Fruit fly (Drosophila melanogaster) whole organism, embryonic: ENCODE results near the gene Sk1.

Experiments
- ATbp ChIP-seq: fragments of 200-800 bp; sonication (Bioruptor generic); optimal IDR thresholded peaks from 2 replicates; lab custom pipeline; 2017; ENCODE audit warnings: missing biosample characterization, mild to moderate bottlenecking, missing genetic modification characterization, missing genetic modification reagents
- Adf1 ChIP-seq: fragments of 200-800 bp; sonication (Bioruptor generic); IDR thresholded peaks from 2 replicates; pipeline ENCODE4 v1.3.6; 2022; ENCODE audit warnings: missing biosample characterization, missing genetic modification characterization
- Aef1 ChIP-seq: fragments of 200-800 bp; sonication (Bioruptor generic); IDR thresholded peaks from 3 replicates; pipeline ENCODE4 v1.3.6; 2022; ENCODE audit warnings: missing biosample characterization, missing genetic modification characterization
- Antp ChIP-seq: fragments of 200-800 bp; sonication (Bioruptor generic); optimal IDR thresholded peaks from 3 replicates; lab custom pipeline; 2016; ENCODE audit warnings: missing biosample characterization, missing genetic modification characterization
- CG10147 ChIP-seq: fragments of 200-800 bp; sonication (Bioruptor generic); optimal IDR thresholded peaks from 2 replicates; lab custom pipeline; 2019; ENCODE audit warnings: missing biosample characterization, mild to moderate bottlenecking, missing genetic modification characterization, moderate library complexity
- CG10543 ChIP-seq: fragments of 200-800 bp; sonication (Bioruptor generic); optimal IDR thresholded peaks from 3 replicates; lab custom pipeline; 2017; ENCODE audit warnings: missing biosample characterization, mild to moderate bottlenecking, missing genetic modification characterization, moderate library complexity
- CG11695 ChIP-seq: fragments of 200-800 bp; sonication (Bioruptor generic); IDR thresholded peaks from 3 replicates; pipeline ENCODE4 v1.3.6; 2022; ENCODE audit warnings: missing biosample characterization, missing genetic modification characterization
- CG1233 ChIP-seq: fragments of 200-800 bp; sonication (Bioruptor generic); optimal IDR thresholded peaks from 4 replicates; lab custom pipeline; 2018; ENCODE audit warnings: missing biosample characterization, mild to moderate bottlenecking, missing genetic modification characterization
- CG12659 ChIP-seq: fragments of 200-800 bp; sonication (Bioruptor generic); optimal IDR thresholded peaks from 3 replicates; lab custom pipeline; 2017; ENCODE audit warnings: mild to moderate bottlenecking, missing biosample characterization, missing genetic modification reagents, missing genetic modification characterization
- CG13287 ChIP-seq: fragments of 200-800 bp; sonication (Bioruptor generic); IDR thresholded peaks from 2 replicates; pipeline ENCODE4 v1.3.6; 2022; ENCODE audit warnings: missing biosample characterization, missing genetic modification characterization; ENCODE audit not compliant: partially characterized antibody
- CG15269 ChIP-seq: fragments of 200-800 bp; sonication (Bioruptor generic); optimal IDR thresholded peaks from 2 replicates; lab custom pipeline; 2018; ENCODE audit warnings: missing biosample characterization, mild to moderate bottlenecking, missing genetic modification characterization, moderate library complexity
- CG15601 ChIP-seq: fragments of 200-800 bp; sonication (Bioruptor generic); optimal IDR thresholded peaks from 3 replicates; lab custom pipeline; 2019; ENCODE audit warnings: missing biosample characterization, mild to moderate bottlenecking, missing genetic modification characterization, moderate library complexity
- CG17385 ChIP-seq: fragments of 200-800 bp; sonication (Bioruptor generic); optimal IDR thresholded peaks from 3 replicates; lab custom pipeline; 2018; ENCODE audit warnings: missing biosample characterization, mild to moderate bottlenecking, missing genetic modification characterization
- CG2875 ChIP-seq: fragments of 200-800 bp; sonication (Bioruptor generic); optimal IDR thresholded peaks from 2 replicates; lab custom pipeline; 2017; ENCODE audit warnings: missing biosample characterization, mild to moderate bottlenecking, missing genetic modification characterization, missing genetic modification reagents
- CG3407 ChIP-seq: fragments of 200-800 bp; sonication (Bioruptor generic); optimal IDR thresholded peaks from 2 replicates; lab custom pipeline; 2018; ENCODE audit warnings: missing biosample characterization, mild to moderate bottlenecking, missing genetic modification characterization
- CG6175 ChIP-seq: fragments of 200-800 bp; sonication (Bioruptor generic); IDR thresholded peaks from 3 replicates; pipeline ENCODE4 v1.3.6; 2022; ENCODE audit warnings: missing biosample characterization, missing genetic modification characterization
- CG7987 ChIP-seq: fragments of 200-800 bp; sonication (Bioruptor generic); optimal IDR thresholded peaks from 2 replicates; lab custom pipeline; 2018; ENCODE audit warnings: missing biosample characterization, mild to moderate bottlenecking, missing genetic modification characterization, moderate library complexity
- CG8290 ChIP-seq, 3 experiments: fragments of 200-800 bp; sonication (Bioruptor generic); optimal IDR thresholded peaks; 2 replicates each; lab custom pipeline; 2016 to 2019; ENCODE audit warnings: missing biosample characterization in 3 of 3, missing genetic modification characterization in 3 of 3, mild to moderate bottlenecking in 2 of 3, moderate library complexity in 1 of 3
- CG9932 ChIP-seq: fragments of 200-800 bp; sonication (Bioruptor generic); IDR thresholded peaks from 2 replicates; pipeline ENCODE4 v1.3.6; 2022; ENCODE audit warnings: missing biosample characterization, missing genetic modification characterization
- CTCF ChIP-seq: fragments of 200-800 bp; sonication (Bioruptor generic); optimal IDR thresholded peaks from 2 replicates; lab custom pipeline; 2017; ENCODE audit warnings: missing biosample characterization, mild to moderate bottlenecking, missing genetic modification characterization, moderate library complexity
- Fer1 ChIP-seq: fragments of 200-800 bp; sonication (Bioruptor generic); optimal IDR thresholded peaks from 2 replicates; lab custom pipeline; 2017; ENCODE audit warnings: missing biosample characterization, mild to moderate bottlenecking, missing genetic modification characterization
- HHEX ChIP-seq: fragments of 200-800 bp; sonication (Bioruptor generic); optimal IDR thresholded peaks from 3 replicates; lab custom pipeline; 2017; ENCODE audit warnings: missing biosample characterization, mild to moderate bottlenecking, missing genetic modification characterization, missing genetic modification reagents
- HmgZ ChIP-seq: fragments of 200-800 bp; sonication (Bioruptor generic); optimal IDR thresholded peaks from 2 replicates; lab custom pipeline; 2018; ENCODE audit warnings: missing biosample characterization, mild to moderate bottlenecking, missing genetic modification characterization
- Hr3 ChIP-seq: fragments of 200-800 bp; sonication (Bioruptor generic); optimal IDR thresholded peaks from 3 replicates; lab custom pipeline; 2016; ENCODE audit warnings: missing biosample characterization, missing genetic modification characterization
- MTF-1 ChIP-seq: fragments of 200-800 bp; sonication (Bioruptor generic); optimal IDR thresholded peaks from 2 replicates; lab custom pipeline; 2018; ENCODE audit warnings: missing biosample characterization, mild to moderate bottlenecking, missing genetic modification characterization, borderline replicate concordance
- Mes4 ChIP-seq: fragments of 200-800 bp; sonication (Bioruptor generic); optimal IDR thresholded peaks from 2 replicates; lab custom pipeline; 2016; ENCODE audit warnings: missing biosample characterization, missing genetic modification characterization
- PHDP ChIP-seq: fragments of 200-800 bp; sonication (Bioruptor generic); optimal IDR thresholded peaks from 3 replicates; lab custom pipeline; 2018; ENCODE audit warnings: missing biosample characterization, mild to moderate bottlenecking, missing genetic modification characterization, moderate library complexity
- Side ChIP-seq: fragments of 200-800 bp; sonication (Bioruptor generic); optimal IDR thresholded peaks from 2 replicates; lab custom pipeline; 2016; ENCODE audit warnings: missing biosample characterization, missing genetic modification characterization
- YL-1 ChIP-seq: fragments of 200-800 bp; sonication (Bioruptor generic); optimal IDR thresholded peaks from 3 replicates; lab custom pipeline; 2017; ENCODE audit warnings: missing biosample characterization, mild to moderate bottlenecking, missing genetic modification characterization
- ac ChIP-seq: fragments of 200-800 bp; sonication (Bioruptor generic); optimal IDR thresholded peaks from 3 replicates; lab custom pipeline; 2017; ENCODE audit warnings: missing biosample characterization, mild to moderate bottlenecking, missing genetic modification characterization
- bcd ChIP-seq: fragments of 200-800 bp; sonication (Bioruptor generic); optimal IDR thresholded peaks from 2 replicates; lab custom pipeline; 2017; ENCODE audit warnings: missing biosample characterization, mild to moderate bottlenecking, missing genetic modification characterization
- caup ChIP-seq: fragments of 200-800 bp; sonication (Bioruptor generic); optimal IDR thresholded peaks from 3 replicates; lab custom pipeline; 2017; ENCODE audit warnings: missing biosample characterization, mild to moderate bottlenecking, missing genetic modification characterization, moderate library complexity; ENCODE audit not compliant: severe bottlenecking
- cg ChIP-seq: fragments of 200-800 bp; sonication (Bioruptor generic); optimal IDR thresholded peaks from 3 replicates; lab custom pipeline; 2019; ENCODE audit warnings: missing biosample characterization, mild to moderate bottlenecking, missing genetic modification characterization, moderate library complexity
- crol ChIP-seq: fragments of 200-800 bp; sonication (Bioruptor generic); IDR thresholded peaks from 2 replicates; pipeline ENCODE4 v1.3.6; 2022; ENCODE audit warnings: missing biosample characterization, missing genetic modification characterization
- da ChIP-seq: fragments of 200-800 bp; sonication (Bioruptor generic); optimal IDR thresholded peaks from 2 replicates; lab custom pipeline; 2016; ENCODE audit warnings: missing biosample characterization, missing genetic modification characterization
- gcm ChIP-seq: fragments of 200-800 bp; sonication (Bioruptor generic); optimal IDR thresholded peaks from 2 replicates; lab custom pipeline; 2019; ENCODE audit warnings: missing biosample characterization, mild to moderate bottlenecking, missing genetic modification characterization, moderate library complexity
- gsb-n ChIP-seq: fragments of 200-800 bp; sonication (Bioruptor generic); optimal IDR thresholded peaks from 3 replicates; lab custom pipeline; 2018; ENCODE audit warnings: missing biosample characterization, mild to moderate bottlenecking, missing genetic modification characterization
- hkb ChIP-seq, 2 experiments: fragments of 200-800 bp in 1 of 2; fragments of >200 bp in 1 of 2; sonication (Bioruptor generic) in 1 of 2; IDR thresholded peaks in 1 of 2; optimal IDR thresholded peaks in 1 of 2; 2 replicates each; pipeline versions ENCODE4 v1.3.6 to Lab custom; 2017 to 2022; ENCODE audit warnings: missing biosample characterization in 1 of 2, missing genetic modification characterization in 1 of 2
- insv ChIP-seq, 2 experiments: fragments of 200-800 bp; sonication (Bioruptor generic); optimal IDR thresholded peaks; 3 replicates each; lab custom pipeline; 2016 to 2018; ENCODE audit warnings: missing biosample characterization in 2 of 2, missing genetic modification characterization in 2 of 2
- jigr1 ChIP-seq: fragments of 200-800 bp; sonication (Bioruptor generic); IDR thresholded peaks from 3 replicates; pipeline ENCODE4 v1.3.6; 2022; ENCODE audit warnings: missing biosample characterization, missing genetic modification characterization
- kni ChIP-seq: fragments of 200-800 bp; sonication (Bioruptor generic); optimal IDR thresholded peaks from 3 replicates; lab custom pipeline; 2017; ENCODE audit warnings: mild to moderate bottlenecking, missing biosample characterization, missing genetic modification reagents, missing genetic modification characterization
- lola ChIP-seq, 3 experiments: fragments of >200 bp in 2 of 3; fragments of 200-800 bp in 1 of 3; sonication (Bioruptor generic) in 1 of 3; optimal IDR thresholded peaks; 2 replicates each; lab custom pipeline; 2017 to 2019; ENCODE audit warnings: missing biosample characterization in 3 of 3, missing genetic modification characterization in 3 of 3, mild to moderate bottlenecking in 1 of 3, moderate library complexity in 1 of 3
- nau ChIP-seq: fragments of 200-800 bp; sonication (Bioruptor generic); optimal IDR thresholded peaks from 3 replicates; lab custom pipeline; 2017; ENCODE audit warnings: missing biosample characterization, mild to moderate bottlenecking, missing genetic modification characterization, missing genetic modification reagents
- odd ChIP-seq: fragments of 200-800 bp; sonication (Bioruptor generic); optimal IDR thresholded peaks from 2 replicates; lab custom pipeline; 2017; ENCODE audit warnings: missing biosample characterization, mild to moderate bottlenecking, missing genetic modification characterization
- salm ChIP-seq: fragments of 200-800 bp; sonication (Bioruptor generic); optimal IDR thresholded peaks from 2 replicates; lab custom pipeline; 2018; ENCODE audit warnings: missing biosample characterization, mild to moderate bottlenecking, missing genetic modification characterization
- sd ChIP-seq: fragments of 200-800 bp; sonication (Bioruptor generic); optimal IDR thresholded peaks from 3 replicates; lab custom pipeline; 2018; ENCODE audit warnings: missing biosample characterization, mild to moderate bottlenecking, missing genetic modification characterization, moderate library complexity
- vvl ChIP-seq: fragments of 200-800 bp; sonication (Bioruptor generic); IDR thresholded peaks from 2 replicates; pipeline ENCODE4 v1.3.6; 2022; ENCODE audit warnings: missing biosample characterization, missing genetic modification characterization
- wek ChIP-seq: fragments of 200-800 bp; sonication (Bioruptor generic); optimal IDR thresholded peaks from 3 replicates; lab custom pipeline; 2018; ENCODE audit warnings: missing biosample characterization, mild to moderate bottlenecking, missing genetic modification characterization, moderate library complexity

Gene Sk1

DNA sequence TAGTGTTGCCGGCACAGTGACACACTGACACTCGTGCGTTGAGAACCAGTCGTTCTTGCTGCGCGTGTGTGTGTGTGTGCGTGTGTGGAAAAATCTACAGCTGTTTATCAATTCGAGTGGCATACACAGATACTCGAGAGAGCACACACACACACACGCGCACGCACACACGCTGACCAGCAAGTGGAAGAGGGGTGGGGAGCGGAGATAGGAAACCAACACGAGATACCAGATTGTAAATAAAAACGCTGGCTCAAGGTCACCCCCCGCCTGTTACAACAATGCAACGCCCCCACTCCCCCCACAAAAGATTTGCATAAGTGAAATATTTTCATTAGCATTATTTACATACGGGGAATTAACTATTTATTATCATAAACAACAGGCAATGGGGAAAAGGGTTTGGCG, 15.1 kb upstream of the Sk1 start (continued):
- TF ChIP-seq CTCF (GFP tag; lab: Kevin White, UChicago) (peak; percentile 5), MTF-1 (GFP tag; lab: Kevin White, UChicago) (peak; percentile 29), da (GFP tag; lab: Kevin White, UChicago) (no peak), CG10543 (GFP tag; lab: Kevin White, UChicago) (peak; percentile 81), Hr3 (GFP tag; lab: Kevin White, UChicago) (no peak), CG1233 (GFP tag; lab: Kevin White, UChicago) (peak; percentile 14), CG6175 (GFP tag; lab: Robert Waterston, UW) (peak; percentile 66; the same call in 1 of the 3 replicates), lola (GFP tag; optimal IDR thresholded peaks at IDR 0.05; lab: Kevin White, UChicago) (peak in 1 of 3 experiments; percentile 20), CG15269 (peak; percentile 44), hkb (optimal IDR thresholded peaks at IDR 0.05; lab: Kevin White, UChicago) (no peak), hkb (GFP tag; IDR thresholded peaks at IDR 0.05; lab: Robert Waterston, UW) (0 out of 2 replicates have a peak, but pooled peaks have one; percentile 30), CG17385 (GFP tag; lab: Kevin White, UChicago) (peak; percentile 30), PHDP (peak; percentile 57), sd (tag; lab: Kevin White, UChicago) (peak; percentile 75), jigr1 (GFP tag; lab: Robert Waterston, UW) (no peak), salm (tag; lab: Kevin White, UChicago) (peak; percentile 23), CG2875 (peak; percentile 27), Mes4 (GFP tag; lab: Kevin White, UChicago) (no peak), YL-1 (GFP tag; lab: Kevin White, UChicago) (no peak), CG8290 (GFP tag; optimal IDR thresholded peaks at IDR 0.05; lab: Kevin White, UChicago) (no peak), CG8290 (tag; optimal IDR thresholded peaks at IDR 0.05; lab: Kevin White, UChicago) (peak in 1 of 2 experiments; percentile 6), cg (GFP tag; lab: Kevin White, UChicago) (peak; percentile 89), ATbp (GFP tag; lab: Kevin White, UChicago) (peak; percentile 54), vvl (peak; percentile 78), Side (peak; percentile 50), CG9932 (GFP tag; lab: Robert Waterston, UW) (no peak), wek (GFP tag; lab: Kevin White, UChicago) (peak; percentile 66), CG11695 (GFP tag; lab: Robert Waterston, UW) (no peak), CG13287 (GFP tag; lab: Robert Waterston, UW) (peak; percentile 11; the same call in 1 of the 2 replicates), ac (no peak), odd (peak; percentile 42), bcd (GFP tag; lab: Kevin White, UChicago) (peak; percentile 25), Antp (GFP tag; lab: Kevin White, UChicago) (no peak), HmgZ (tag; lab: Kevin White, UChicago) (peak; percentile 42), insv (GFP tag; optimal IDR thresholded peaks at IDR 0.05; lab: Kevin White, UChicago) (peak in 1 of 2 experiments; percentile 15), nau (GFP tag; lab: Kevin White, UChicago) (peak; percentile 66), CG15601 (tag; lab: Kevin White, UChicago) (peak; percentile 56), Fer1 (peak; percentile 81), Adf1 (GFP tag; lab: Robert Waterston, UW) (peak; percentile 31; the same call in 1 of the 2 replicates), HHEX (GFP tag; lab: Kevin White, UChicago) (peak; percentile 66), kni (GFP tag; lab: Kevin White, UChicago) (peak; percentile 59), CG10147 (peak; percentile 29), crol (GFP tag; lab: Robert Waterston, UW) (peak; percentile 89), gcm (peak; percentile 14), caup (GFP tag; lab: Kevin White, UChicago) (peak; percentile 67), gsb-n (tag; lab: Kevin White, UChicago) (peak; percentile 29), CG12659 (GFP tag; lab: Kevin White, UChicago) (peak; percentile 38), CG3407 (peak; percentile 41), Aef1 (GFP tag; lab: Robert Waterston, UW) (0 out of 3 replicates have a peak, but pooled peaks have one; percentile 13), CG7987 (GFP tag; lab: Kevin White, UChicago) (peak; percentile 19)
